Fruit fly (Drosophila melanogaster) whole organism, wandering third instar larva: Measurements from ENCODE around the gene CG1894.

Experiments
- CG9705 ChIP-seq: fragments of 200-800 bp; sonication (Bioruptor generic); optimal IDR thresholded peaks from 2 replicates; lab custom pipeline; 2018; ENCODE audit warnings: missing biosample characterization, mild to moderate bottlenecking, missing genetic modification characterization
- CrebA ChIP-seq: fragments of 200-800 bp; sonication (Bioruptor generic); optimal IDR thresholded peaks from 2 replicates; lab custom pipeline; 2016; ENCODE audit warnings: missing biosample characterization, mild to moderate bottlenecking, missing genetic modification characterization, borderline replicate concordance
- Dfd ChIP-seq: fragments of >200 bp; optimal IDR thresholded peaks from 2 replicates; lab custom pipeline; 2017; ENCODE audit warnings: missing biosample characterization, missing genetic modification characterization
- Dif ChIP-seq: fragments of 200-275, 200-300 bp; sonication (Bioruptor generic); optimal IDR thresholded peaks from 2 replicates; lab custom pipeline; 2018; ENCODE audit warnings: missing biosample characterization, missing genetic modification characterization; ENCODE audit not compliant: partially characterized antibody
- GATAd ChIP-seq: sonication (Bioruptor generic); optimal IDR thresholded peaks from 2 replicates; lab custom pipeline; 2016; ENCODE audit warnings: missing biosample characterization, missing genetic modification characterization
- HLH106 ChIP-seq: fragments of 200-800 bp; optimal IDR thresholded peaks from 3 replicates; lab custom pipeline; 2019; ENCODE audit warnings: missing biosample characterization, mild to moderate bottlenecking, missing genetic modification characterization, moderate library complexity
- Hr78 ChIP-seq: fragments of >200 bp; optimal IDR thresholded peaks from 2 replicates; lab custom pipeline; 2017; ENCODE audit warnings: missing biosample characterization, missing genetic modification characterization
- Hr83 ChIP-seq: fragments of 200-300 bp; sonication (Bioruptor generic); optimal IDR thresholded peaks from 2 replicates; lab custom pipeline; 2016; ENCODE audit warnings: missing biosample characterization, mild to moderate bottlenecking, missing genetic modification characterization, moderate library complexity; ENCODE audit not compliant: poor library complexity, severe bottlenecking
- Jra ChIP-seq: sonication (Bioruptor generic); optimal IDR thresholded peaks from 2 replicates; lab custom pipeline; 2016; ENCODE audit warnings: missing biosample characterization, missing genetic modification characterization
- Mio ChIP-seq: sonication (Bioruptor generic); optimal IDR thresholded peaks from 2 replicates; lab custom pipeline; 2016; ENCODE audit warnings: missing biosample characterization, missing genetic modification characterization
- Myc ChIP-seq: fragments of >200 bp; optimal IDR thresholded peaks from 2 replicates; lab custom pipeline; 2017
- N ChIP-seq: fragments of >200 bp; optimal IDR thresholded peaks from 2 replicates; lab custom pipeline; 2018; ENCODE audit warnings: missing biosample characterization, missing external identifiers, missing genetic modification characterization
- Rel ChIP-seq, 2 experiments: fragments of 200-800 bp; sonication (Bioruptor generic) in 1 of 2; optimal IDR thresholded peaks; 2 replicates in 1 of 2; 3 replicates in 1 of 2; lab custom pipeline; 2016 to 2019; ENCODE audit warnings: mild to moderate bottlenecking in 2 of 2, missing biosample characterization in 2 of 2, missing genetic modification characterization in 2 of 2, moderate library complexity in 1 of 2
- Sp1 ChIP-seq: fragments of 200-800 bp; sonication (Bioruptor generic); optimal IDR thresholded peaks from 3 replicates; lab custom pipeline; 2019; ENCODE audit warnings: missing biosample characterization, mild to moderate bottlenecking, missing genetic modification characterization, moderate library complexity
- Vsx2 ChIP-seq: fragments of 200-300, 225-300 bp; sonication (Bioruptor generic); optimal IDR thresholded peaks from 2 replicates; lab custom pipeline; 2018; ENCODE audit warnings: missing biosample characterization, missing genetic modification characterization; ENCODE audit not compliant: partially characterized antibody
- br ChIP-seq: fragments of 200-800 bp; sonication (Bioruptor generic); optimal IDR thresholded peaks from 2 replicates; lab custom pipeline; 2016; ENCODE audit warnings: missing biosample characterization, missing genetic modification characterization
- dl ChIP-seq, 2 experiments: fragments of 175-275, 200-275 bp in 1 of 2; fragments of 200-275 bp in 1 of 2; sonication (Bioruptor generic); optimal IDR thresholded peaks; lab custom pipeline; 2018; ENCODE audit warnings: mild to moderate bottlenecking in 2 of 2, missing biosample characterization in 2 of 2, missing genetic modification characterization in 2 of 2, moderate library complexity in 2 of 2; ENCODE audit not compliant: partially characterized antibody in 2 of 2, insufficient read depth in 1 of 2
- ey ChIP-seq: fragments of 200-800 bp; sonication (Bioruptor generic); optimal IDR thresholded peaks from 2 replicates; lab custom pipeline; 2016; ENCODE audit warnings: missing biosample characterization, missing genetic modification characterization
- foxo ChIP-seq, 2 experiments: fragments of 200-800 bp; sonication (Bioruptor generic); optimal IDR thresholded peaks; 2 replicates in 1 of 2; 3 replicates in 1 of 2; lab custom pipeline; 2016 to 2017; ENCODE audit warnings: missing biosample characterization in 2 of 2, missing genetic modification characterization in 2 of 2
- h ChIP-seq: fragments of 200-800 bp; sonication (Bioruptor generic); optimal IDR thresholded peaks from 3 replicates; lab custom pipeline; 2016; ENCODE audit warnings: missing biosample characterization, mild to moderate bottlenecking, missing genetic modification characterization
- jim ChIP-seq: fragments of 175-275, 200-325 bp; sonication (Bioruptor generic); optimal IDR thresholded peaks from 2 replicates; lab custom pipeline; 2016; ENCODE audit warnings: missing biosample characterization, mild to moderate bottlenecking, missing genetic modification characterization
- lola ChIP-seq: fragments of >200 bp; optimal IDR thresholded peaks from 2 replicates; lab custom pipeline; 2017; ENCODE audit warnings: missing biosample characterization, missing genetic modification characterization
- pan ChIP-seq: fragments of >200 bp; optimal IDR thresholded peaks from 2 replicates; lab custom pipeline; 2017
- psq ChIP-seq: fragments of 200-800 bp; sonication (Bioruptor generic); optimal IDR thresholded peaks from 3 replicates; lab custom pipeline; 2017; ENCODE audit warnings: missing biosample characterization, mild to moderate bottlenecking, missing genetic modification characterization, moderate library complexity
- rgr ChIP-seq: fragments of 200-800 bp; sonication (Bioruptor generic); optimal IDR thresholded peaks from 3 replicates; lab custom pipeline; 2016; ENCODE audit warnings: missing biosample characterization, mild to moderate bottlenecking, missing genetic modification characterization
- sage ChIP-seq: fragments of 200-800 bp; sonication (Bioruptor generic); optimal IDR thresholded peaks from 2 replicates; lab custom pipeline; 2016; ENCODE audit warnings: missing biosample characterization, mild to moderate bottlenecking, missing genetic modification characterization
- sv ChIP-seq: fragments of 200-800 bp; sonication (Bioruptor generic); optimal IDR thresholded peaks from 3 replicates; lab custom pipeline; 2016; ENCODE audit warnings: missing biosample characterization, missing genetic modification characterization
- usp ChIP-seq: fragments of >200 bp; optimal IDR thresholded peaks from 2 replicates; lab custom pipeline; 2017; ENCODE audit warnings: missing biosample characterization, missing genetic modification characterization

The CG1894 gene

DNA sequence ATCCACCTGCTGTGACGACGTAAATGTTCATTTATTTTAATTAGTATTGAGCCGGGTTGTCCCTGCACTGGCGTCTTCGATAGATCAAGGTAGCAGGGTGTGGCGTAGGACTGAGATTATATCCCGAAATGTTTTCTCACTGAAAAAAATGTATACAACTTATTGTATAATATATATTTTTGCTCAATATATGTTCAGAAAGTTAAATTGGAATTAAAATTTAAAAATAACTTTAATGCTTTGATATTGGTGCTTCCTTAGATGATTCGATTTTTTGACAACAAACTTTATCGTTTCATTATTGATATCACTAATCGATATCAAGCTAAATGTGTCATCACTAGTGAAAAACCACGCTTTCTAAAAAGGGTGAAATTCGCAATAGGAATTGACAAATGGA, at the start of gene CG1894:
CG1894 (plus strand) TSS at position 301 of the 400 bp plus-strand sequence.
- TF ChIP-seq Myc (lab: Kevin White, UChicago) (no peak), h (GFP tag; lab: Kevin White, UChicago) (no peak), HLH106 (no peak), sv (GFP tag; lab: Kevin White, UChicago) (no peak), Mio (GFP tag; lab: Kevin White, UChicago) (no peak), N (GFP tag; lab: Kevin White, UChicago) (no peak), Hr78 (GFP tag; lab: Kevin White, UChicago) (no peak), rgr (GFP tag; lab: Kevin White, UChicago) (no peak), CG9705 (GFP tag; lab: Kevin White, UChicago) (no peak), GATAd (GFP tag; lab: Kevin White, UChicago) (no peak), usp (GFP tag; lab: Kevin White, UChicago) (no peak), dl (GFP tag; optimal IDR thresholded peaks at IDR 0.05; lab: Kevin White, UChicago; ENCODE audit: insufficient read depth in 1 of 2, partially characterized antibody in 2 of 2) (no peak), psq (GFP tag; lab: Kevin White, UChicago) (no peak)

DNA sequence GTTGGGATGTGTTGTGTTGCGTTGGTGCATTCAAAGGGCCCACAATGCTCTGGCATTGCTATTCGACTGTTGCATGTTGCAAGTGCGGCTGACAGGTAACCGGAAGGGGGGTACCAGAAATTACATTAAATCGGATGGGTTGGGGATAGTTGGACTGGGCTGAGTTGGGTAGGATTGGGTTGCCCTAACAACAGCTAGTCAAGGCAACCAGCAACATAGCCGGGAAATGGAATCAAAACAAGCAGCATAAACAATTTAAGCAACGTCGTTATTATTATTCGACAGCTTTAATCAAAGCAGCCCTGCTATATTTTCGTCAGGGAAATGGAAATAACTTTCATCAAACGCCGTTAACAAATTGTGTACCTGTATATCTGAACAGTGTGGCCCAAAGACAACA, 2.3 kb downstream of the CG1894 start, which contains the start of gene Dhc98D:
Dhc98D (plus strand) TSS at position 301 of the 400 bp plus-strand sequence.
- TF ChIP-seq Dif (GFP tag; lab: Kevin White, UChicago) = no peak
- TF ChIP-seq Sp1 = no peak
- no peak for TF ChIP-seq sv (GFP tag; lab: Kevin White, UChicago)
- no peak for TF ChIP-seq br
- no peak for TF ChIP-seq Vsx2 (GFP tag; lab: Kevin White, UChicago)
- no peak for TF ChIP-seq lola
- TF ChIP-seq GATAd (GFP tag; lab: Kevin White, UChicago) = no peak
- TF ChIP-seq jim (GFP tag; lab: Kevin White, UChicago) = no peak
- TF ChIP-seq CG9705 (GFP tag; lab: Kevin White, UChicago) = no peak
- TF ChIP-seq foxo (GFP tag; optimal IDR thresholded peaks at IDR 0.05; lab: Kevin White, UChicago) = no peak
- no peak for TF ChIP-seq usp (GFP tag; lab: Kevin White, UChicago)
- TF ChIP-seq Rel (GFP tag; optimal IDR thresholded peaks at IDR 0.05; lab: Kevin White, UChicago) = no peak
- no peak for TF ChIP-seq Rel (tag; optimal IDR thresholded peaks at IDR 0.05; lab: Kevin White, UChicago)
- TF ChIP-seq CrebA (GFP tag; lab: Kevin White, UChicago) = no peak
- no peak for TF ChIP-seq Hr78 (GFP tag; lab: Kevin White, UChicago)
- TF ChIP-seq ey (GFP tag; lab: Kevin White, UChicago) = no peak
- TF ChIP-seq sage (GFP tag; lab: Kevin White, UChicago) = no peak
- TF ChIP-seq rgr (GFP tag; lab: Kevin White, UChicago) = no peak

DNA sequence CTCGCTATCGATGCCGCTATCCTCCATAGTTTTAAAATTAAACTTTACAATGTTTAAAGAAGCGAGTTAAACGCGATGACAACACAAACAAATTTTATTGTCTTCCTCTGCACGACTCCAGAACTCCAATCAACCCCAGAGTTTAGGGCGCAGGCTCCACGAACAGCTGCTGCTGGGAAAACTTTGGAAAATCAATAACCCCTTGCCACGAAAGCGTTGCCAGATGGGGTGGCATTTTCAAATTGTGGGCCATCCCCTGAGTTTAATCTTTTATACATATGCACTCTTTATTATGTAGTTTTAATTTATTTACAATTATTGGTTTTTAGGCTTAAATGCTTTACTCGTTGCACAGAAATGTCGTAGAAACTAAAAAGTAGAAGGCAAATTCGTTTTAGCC, 36.0 kb downstream of the CG1894 start, which contains the start of gene CG31051:
CG31051 (minus strand) TSS at position 115 of the 400 bp plus-strand sequence.
- no peak for TF ChIP-seq Jra (GFP tag; lab: Kevin White, UChicago)
- TF ChIP-seq pan = no peak
- no peak for TF ChIP-seq Vsx2 (GFP tag; lab: Kevin White, UChicago)
- no peak for TF ChIP-seq Hr83 (GFP tag; lab: Kevin White, UChicago)
- TF ChIP-seq Dfd (GFP tag; lab: Kevin White, UChicago) = no peak
